Worm (Caenorhabditis elegans): ENCODE measurements around the gene fbxb-9.

ce11 chrIV:11131268-11131667, 31.1 kb downstream of the fbxb-9 start, which contains the start of gene ard-1:
- TF ChIP-seq fkh-10 (GFP tag; optimal IDR thresholded peaks at IDR 0.05) (no peak), Y22D7AL.16 (tag; optimal IDR thresholded peaks at IDR 0.05) (no peak), unc-86 (tag; optimal IDR thresholded peaks at IDR 0.05) (no peak), pros-1 (tag; optimal IDR thresholded peaks at IDR 0.05) (no peak), unc-42 (tag; optimal IDR thresholded peaks at IDR 0.05) (no peak)

Measured in whole organism, late embryonic.